Worm (Caenorhabditis elegans) whole organism, late embryonic: ENCODE results near the gene riok-3.

Experiments
- C38D4.7 ChIP-seq: fragments of 200-800 bp; sonication (Bioruptor generic); optimal IDR thresholded peaks from 2 replicates; lab custom pipeline; 2018; ENCODE audit warnings: mild to moderate bottlenecking, missing genetic modification characterization, moderate library complexity, missing compliant biosample characterization
- F13H6.1 ChIP-seq: sonication (generic microtip); optimal IDR thresholded peaks from 2 replicates; lab custom pipeline; 2016; ENCODE audit warnings: missing genetic modification characterization, missing compliant biosample characterization
- hlh-6 ChIP-seq: sonication (generic microtip); optimal IDR thresholded peaks from 2 replicates; lab custom pipeline; 2016; ENCODE audit warnings: missing genotype, missing genetic modification characterization, missing compliant biosample characterization
- nfya-1 ChIP-seq: sonication (generic microtip); optimal IDR thresholded peaks from 2 replicates; lab custom pipeline; 2017; ENCODE audit warnings: missing genetic modification characterization, mild to moderate bottlenecking, missing compliant biosample characterization, antibody characterized with exemption, moderate library complexity
- pha-2 ChIP-seq: sonication (generic microtip); optimal IDR thresholded peaks from 2 replicates; lab custom pipeline; 2017; ENCODE audit warnings: mild to moderate bottlenecking, missing genetic modification characterization, missing compliant biosample characterization
- ref-2 ChIP-seq: sonication (generic microtip); optimal IDR thresholded peaks from 2 replicates; lab custom pipeline; 2016; ENCODE audit warnings: missing genetic modification characterization, missing compliant biosample characterization

DNA sequence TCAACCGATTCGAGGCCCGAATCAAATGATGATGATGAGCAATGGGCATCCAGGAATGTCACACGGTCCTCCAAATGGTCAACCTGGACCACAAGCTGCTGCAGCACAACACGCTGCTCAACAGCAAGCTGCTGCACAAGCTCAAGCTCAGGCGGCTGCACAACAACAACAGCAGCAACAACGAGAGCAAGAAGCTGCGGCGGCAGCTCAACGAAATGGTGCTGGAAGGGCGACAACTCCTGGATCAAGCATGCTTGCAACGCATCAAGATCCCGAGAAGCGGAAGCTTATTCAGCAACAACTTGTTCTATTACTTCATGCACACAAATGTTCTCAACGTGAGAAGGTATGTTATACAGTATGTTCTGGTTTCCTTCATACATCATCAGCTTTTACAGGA, 36.8 kb downstream of the riok-3 start:
- TF ChIP-seq F13H6.1 (tag; lab: Kevin White, UChicago) (no peak), ref-2 (tag; lab: Kevin White, UChicago) (no peak), nfya-1 (tag; lab: Kevin White, UChicago) (no peak), C38D4.7 (GFP tag; lab: Kevin White, UChicago) (no peak), pha-2 (tag; lab: Kevin White, UChicago) (no peak), hlh-6 (tag; lab: Kevin White, UChicago) (no peak)
